Worm (Caenorhabditis elegans) whole organism, L4 larva: Measurements from ENCODE around the gene Y4C6B.3.

Experiments
- F49E8.2 ChIP-seq: sonication (generic microtip); optimal IDR thresholded peaks from 2 replicates; lab custom pipeline; 2016; ENCODE audit warnings: missing compliant biosample characterization, mild to moderate bottlenecking, missing genetic modification characterization, borderline replicate concordance
- ZK546.5 ChIP-seq, 2 experiments: sonication (generic microtip); optimal IDR thresholded peaks; 2 replicates each; lab custom pipeline; 2017; ENCODE audit warnings: missing biosample characterization in 2 of 2, missing genetic modification characterization in 2 of 2
- attf-4 ChIP-seq: sonication (generic microtip); optimal IDR thresholded peaks from 3 replicates; lab custom pipeline; 2017; ENCODE audit warnings: missing biosample characterization, missing genetic modification characterization
- ceh-32 ChIP-seq: sonication (generic microtip); optimal IDR thresholded peaks from 2 replicates; lab custom pipeline; 2016; ENCODE audit warnings: mild to moderate bottlenecking, missing genetic modification characterization, missing compliant biosample characterization; ENCODE audit not compliant: poor library complexity
- fkh-10 ChIP-seq: fragments of 150-350 bp; optimal IDR thresholded peaks from 2 replicates; lab custom pipeline; 2014; ENCODE audit warnings: missing biosample characterization, missing genetic modification reagents, missing genetic modification characterization
- fos-1 ChIP-seq: fragments of 150-350 bp; optimal IDR thresholded peaks from 2 replicates; lab custom pipeline; 2014; ENCODE audit warnings: missing biosample characterization, missing genetic modification characterization
- lim-7 ChIP-seq: fragments of 200-800 bp; sonication (Bioruptor generic); IDR thresholded peaks from 2 replicates; pipeline ENCODE4 v1.3.6; 2022; ENCODE audit warnings: missing genetic modification characterization, missing compliant biosample characterization
- nhr-11 ChIP-seq: fragments of 150-350 bp; optimal IDR thresholded peaks from 2 replicates; lab custom pipeline; 2014; ENCODE audit warnings: missing biosample characterization, missing genetic modification characterization
- nhr-111 ChIP-seq: fragments of 200-800 bp; sonication (Bioruptor generic); optimal IDR thresholded peaks from 2 replicates; lab custom pipeline; 2018; ENCODE audit warnings: mild to moderate bottlenecking, missing genetic modification characterization, missing compliant biosample characterization
- pqm-1 ChIP-seq: sonication (generic microtip); optimal IDR thresholded peaks from 2 replicates; lab custom pipeline; 2017; ENCODE audit warnings: missing biosample characterization, missing genetic modification characterization
- snpc-4 ChIP-seq: fragments of 150-350 bp; optimal IDR thresholded peaks from 2 replicates; lab custom pipeline; 2014; ENCODE audit warnings: missing biosample characterization, missing genetic modification characterization
- unc-62 ChIP-seq, 3 experiments: fragments of 150-350 bp in 1 of 3; sonication (generic microtip); optimal IDR thresholded peaks in 2 of 3; peaks in 1 of 3; 1 replicate in 1 of 3; 2 replicates in 2 of 3; lab custom pipeline; 2014 to 2017; ENCODE audit warnings: missing biosample characterization in 3 of 3, missing genetic modification characterization in 3 of 3, missing genetic modification reagents in 3 of 3, missing genotype in 1 of 3
- ztf-11 ChIP-seq: fragments of 150-350 bp; optimal IDR thresholded peaks from 2 replicates; lab custom pipeline; 2014; ENCODE audit warnings: missing biosample characterization, missing genetic modification characterization

DNA sequence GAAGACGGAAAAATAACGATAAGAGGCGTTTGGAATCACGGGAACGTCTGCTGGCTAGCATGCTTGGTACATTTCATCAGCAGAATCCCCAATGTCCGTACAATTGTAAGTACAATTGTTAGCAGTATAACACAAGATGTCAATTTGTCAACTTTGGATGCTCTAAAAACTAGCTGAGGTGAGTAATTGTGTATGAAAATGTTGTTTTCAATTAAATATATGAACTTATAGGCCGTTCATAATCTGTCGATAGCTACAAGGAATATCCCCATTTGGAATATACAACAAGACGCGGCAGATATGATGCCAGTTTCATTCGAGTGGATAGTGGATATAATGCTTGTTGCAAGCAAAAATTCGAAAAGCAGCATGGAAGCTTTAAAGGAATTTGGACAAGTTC, 52.7 kb downstream of the Y4C6B.3 start, which contains the start of gene F41H10.12:
- TF ChIP-seq unc-62 (GFP tag; optimal IDR thresholded peaks at IDR 0.05 in 1 of 2; lab: Kevin White, UChicago) (no peak), unc-62 (tag; optimal IDR thresholded peaks at IDR 0.05; lab: Kevin White, UChicago) (no peak), nhr-11 (no peak), lim-7 (GFP tag; lab: Robert Waterston, UW) (no peak), F49E8.2 (tag; lab: Kevin White, UChicago) (no peak), snpc-4 (tag; lab: Kevin White, UChicago) (no peak), nhr-111 (GFP tag; lab: Kevin White, UChicago) (no peak), ZK546.5 (tag; optimal IDR thresholded peaks at IDR 0.05; lab: Kevin White, UChicago) (no peak), ztf-11 (no peak), attf-4 (no peak), fkh-10 (GFP tag; lab: Kevin White, UChicago) (no peak), pqm-1 (tag; lab: Kevin White, UChicago) (no peak), fos-1 (tag; lab: Kevin White, UChicago) (no peak), ceh-32 (tag; lab: Kevin White, UChicago) (no peak)
